Worm (Caenorhabditis elegans) whole organism, mixed stage, embryonic: ENCODE measurements around the gene npr-36.

Experiments
- bed-3 ChIP-seq: fragments of 200-800 bp; sonication (Bioruptor generic); optimal IDR thresholded peaks from 3 replicates; lab custom pipeline; 2018; ENCODE audit warnings: mild to moderate bottlenecking, missing genetic modification characterization, moderate library complexity, missing compliant biosample characterization
- ceh-43 ChIP-seq: fragments of 200-800 bp; sonication (Bioruptor generic); optimal IDR thresholded peaks from 2 replicates; lab custom pipeline; 2018; ENCODE audit warnings: mild to moderate bottlenecking, missing genetic modification characterization, moderate library complexity, missing compliant biosample characterization
- ces-1 ChIP-seq: fragments of 150-350 bp; optimal IDR thresholded peaks from 2 replicates; lab custom pipeline; 2014; ENCODE audit warnings: missing biosample characterization, missing genetic modification reagents, missing genetic modification characterization
- cnd-1 ChIP-seq: fragments of 200-800 bp; sonication (Bioruptor generic); optimal IDR thresholded peaks from 2 replicates; lab custom pipeline; 2018; ENCODE audit warnings: mild to moderate bottlenecking, missing genetic modification characterization, missing compliant biosample characterization
- elt-3 ChIP-seq: fragments of 150-350 bp; optimal IDR thresholded peaks from 2 replicates; lab custom pipeline; 2014; ENCODE audit warnings: missing biosample characterization, missing genetic modification characterization
- lin-13 ChIP-seq: fragments of 150-350 bp; optimal IDR thresholded peaks from 2 replicates; lab custom pipeline; 2014; ENCODE audit warnings: missing biosample characterization, missing genetic modification characterization
- mls-2 ChIP-seq: sonication (generic microtip); optimal IDR thresholded peaks from 2 replicates; lab custom pipeline; 2016; ENCODE audit warnings: mild to moderate bottlenecking, missing genetic modification characterization, moderate library complexity, missing compliant biosample characterization
- nhr-237 ChIP-seq: fragments of 150-350 bp; optimal IDR thresholded peaks from 2 replicates; lab custom pipeline; 2014; ENCODE audit warnings: missing biosample characterization, missing genetic modification characterization
- pha-4 ChIP-seq: fragments of 150-350 bp; optimal IDR thresholded peaks from 2 replicates; lab custom pipeline; 2018; ENCODE audit warnings: missing biosample characterization, missing genetic modification reagents, missing genetic modification characterization
- snpc-4 ChIP-seq: fragments of 150-350 bp; optimal IDR thresholded peaks from 2 replicates; lab custom pipeline; 2014; ENCODE audit warnings: missing biosample characterization, missing genetic modification characterization
- unc-120 ChIP-seq: sonication (generic microtip); optimal IDR thresholded peaks from 2 replicates; lab custom pipeline; 2017; ENCODE audit warnings: missing genetic modification characterization, missing compliant biosample characterization; ENCODE audit not compliant: poor library complexity, severe bottlenecking
- unc-39 ChIP-seq: fragments of 150-350 bp; optimal IDR thresholded peaks from 2 replicates; lab custom pipeline; 2014; ENCODE audit warnings: missing biosample characterization, missing genetic modification characterization
- unc-62 ChIP-seq: fragments of 150-350 bp; optimal IDR thresholded peaks from 2 replicates; lab custom pipeline; 2014; ENCODE audit warnings: missing biosample characterization, missing genetic modification reagents, missing genetic modification characterization
- ztf-11 ChIP-seq: fragments of 150-350 bp; optimal IDR thresholded peaks from 2 replicates; lab custom pipeline; 2014; ENCODE audit warnings: missing biosample characterization, missing genetic modification characterization

DNA sequence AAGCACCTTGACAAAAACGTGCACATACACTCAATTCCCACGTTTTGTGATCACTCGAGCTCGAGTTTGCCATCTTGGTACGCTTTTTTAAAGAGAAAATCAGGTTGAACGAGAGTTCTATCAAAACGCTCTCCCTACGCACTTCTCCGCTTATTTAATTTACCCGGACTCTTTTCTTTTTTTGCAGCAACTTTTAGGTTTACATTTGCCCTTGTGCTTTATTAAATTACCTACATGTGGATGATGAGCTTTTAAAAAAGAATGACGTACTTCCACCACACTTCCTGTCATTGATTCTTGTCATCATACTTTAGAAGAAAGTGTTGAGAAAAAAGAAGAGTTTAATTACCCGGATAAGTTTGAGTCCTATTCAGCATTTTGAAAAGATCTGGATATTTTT, 7.5 kb upstream of the npr-36 start:
- TF ChIP-seq pha-4 = no peak
- no peak for TF ChIP-seq ztf-11
- TF ChIP-seq bed-3 (GFP tag; lab: Kevin White, UChicago) = no peak
- no peak for TF ChIP-seq unc-120
- TF ChIP-seq unc-62 (GFP tag; lab: Kevin White, UChicago) = no peak
- no peak for TF ChIP-seq nhr-237 (tag; lab: Kevin White, UChicago)
- TF ChIP-seq lin-13 (tag; lab: Kevin White, UChicago) = no peak
- no peak for TF ChIP-seq mls-2 (tag; lab: Kevin White, UChicago)
- no peak for TF ChIP-seq ceh-43
- TF ChIP-seq cnd-1 (tag; lab: Kevin White, UChicago) = no peak
- no peak for TF ChIP-seq unc-39
- no peak for TF ChIP-seq elt-3 (tag; lab: Kevin White, UChicago)
- TF ChIP-seq ces-1 (GFP tag; lab: Kevin White, UChicago) = peak; percentile 49
- no peak for TF ChIP-seq snpc-4 (tag; lab: Kevin White, UChicago)
